Fruit fly (Drosophila melanogaster) whole organism, embryonic: ENCODE results near the gene CG6178.

Experiments used
- Aef1 ChIP-seq: fragments of 200-800 bp; sonication (Bioruptor generic); IDR thresholded peaks from 3 replicates; pipeline ENCODE4 v1.3.6; 2022; ENCODE audit warnings: missing biosample characterization, missing genetic modification characterization
- B-H2 ChIP-seq: fragments of 200-800 bp; sonication (Bioruptor generic); optimal IDR thresholded peaks from 2 replicates; lab custom pipeline; 2018; ENCODE audit warnings: missing biosample characterization, mild to moderate bottlenecking, missing genetic modification characterization
- CG1024 ChIP-seq: fragments of 200-800 bp; sonication (Bioruptor generic); IDR thresholded peaks from 2 replicates; pipeline ENCODE4 v1.3.6; 2022; ENCODE audit warnings: missing biosample characterization, missing genetic modification characterization
- CG10543 ChIP-seq: fragments of 200-800 bp; sonication (Bioruptor generic); optimal IDR thresholded peaks from 3 replicates; lab custom pipeline; 2017; ENCODE audit warnings: missing biosample characterization, mild to moderate bottlenecking, missing genetic modification characterization, moderate library complexity
- CG12071 ChIP-seq: fragments of 200-800 bp; sonication (Bioruptor generic); optimal IDR thresholded peaks from 3 replicates; lab custom pipeline; 2018; ENCODE audit warnings: missing biosample characterization, mild to moderate bottlenecking, missing genetic modification characterization
- CG12744 ChIP-seq: fragments of 200-800 bp; sonication (Bioruptor generic); optimal IDR thresholded peaks from 2 replicates; lab custom pipeline; 2016; ENCODE audit warnings: missing biosample characterization, missing genetic modification characterization
- CG13775 ChIP-seq: fragments of 200-800 bp; sonication (Bioruptor generic); optimal IDR thresholded peaks from 3 replicates; lab custom pipeline; 2017; ENCODE audit warnings: missing biosample characterization, mild to moderate bottlenecking, missing genetic modification characterization
- CG14860 ChIP-seq: fragments of 200-800 bp; sonication (Bioruptor generic); IDR thresholded peaks from 3 replicates; pipeline ENCODE4 v1.3.6; 2022; ENCODE audit warnings: missing biosample characterization, missing genetic modification characterization; ENCODE audit not compliant: partially characterized antibody
- CG1603 ChIP-seq: fragments of 200-800 bp; sonication (Bioruptor generic); optimal IDR thresholded peaks from 2 replicates; lab custom pipeline; 2019; ENCODE audit warnings: missing biosample characterization, mild to moderate bottlenecking, missing genetic modification characterization, moderate library complexity
- CG17328 ChIP-seq: fragments of 200-800 bp; sonication (Bioruptor generic); IDR thresholded peaks from 2 replicates; pipeline ENCODE4 v1.3.6; 2022; ENCODE audit warnings: missing biosample characterization, missing genetic modification characterization
- CG17612 ChIP-seq: fragments of 200-800 bp; sonication (Bioruptor generic); IDR thresholded peaks from 2 replicates; pipeline ENCODE4 v1.3.6; 2022; ENCODE audit warnings: missing biosample characterization, missing genetic modification characterization
- CG17912 ChIP-seq: fragments of 200-800 bp; sonication (Bioruptor generic); optimal IDR thresholded peaks from 2 replicates; lab custom pipeline; 2018; ENCODE audit warnings: missing biosample characterization, mild to moderate bottlenecking, missing genetic modification characterization
- CG1792 ChIP-seq: fragments of 200-800 bp; sonication (Bioruptor generic); optimal IDR thresholded peaks from 2 replicates; lab custom pipeline; 2016; ENCODE audit warnings: missing biosample characterization, missing genetic modification characterization
- CG2120 ChIP-seq: fragments of 200-800 bp; sonication (Bioruptor generic); optimal IDR thresholded peaks from 3 replicates; lab custom pipeline; 2016; ENCODE audit warnings: missing biosample characterization, missing genetic modification characterization
- CG30020 ChIP-seq: fragments of 200-800 bp; optimal IDR thresholded peaks from 2 replicates; lab custom pipeline; 2019; ENCODE audit warnings: missing biosample characterization, mild to moderate bottlenecking, missing genetic modification characterization, moderate library complexity
- CG31388 ChIP-seq: fragments of 200-800 bp; sonication (Bioruptor generic); optimal IDR thresholded peaks from 2 replicates; lab custom pipeline; 2016; ENCODE audit warnings: missing biosample characterization, missing genetic modification characterization
- CG4328 ChIP-seq: fragments of 200-800 bp; sonication (Bioruptor generic); optimal IDR thresholded peaks from 3 replicates; lab custom pipeline; 2017; ENCODE audit warnings: missing biosample characterization, missing genetic modification reagents, missing genetic modification characterization
- CG5180 ChIP-seq: fragments of 200-800 bp; sonication (Bioruptor generic); optimal IDR thresholded peaks from 3 replicates; lab custom pipeline; 2017; ENCODE audit warnings: missing biosample characterization, missing genetic modification characterization, mild to moderate bottlenecking, moderate library complexity, missing genetic modification reagents
- CG7556 ChIP-seq: fragments of 200-800 bp; sonication (Bioruptor generic); optimal IDR thresholded peaks from 2 replicates; lab custom pipeline; 2017; ENCODE audit warnings: missing biosample characterization, mild to moderate bottlenecking, missing genetic modification characterization
- CG8281 ChIP-seq: fragments of 200-800 bp; sonication (Bioruptor generic); optimal IDR thresholded peaks from 2 replicates; lab custom pipeline; 2018; ENCODE audit warnings: missing biosample characterization, mild to moderate bottlenecking, missing genetic modification characterization, moderate library complexity
- CG8388 ChIP-seq: fragments of 200-800 bp; sonication (Bioruptor generic); optimal IDR thresholded peaks from 2 replicates; lab custom pipeline; 2019; ENCODE audit warnings: missing biosample characterization, mild to moderate bottlenecking, missing genetic modification characterization, moderate library complexity
- CG8765 ChIP-seq: fragments of 200-800 bp; sonication (Bioruptor generic); IDR thresholded peaks from 2 replicates; pipeline ENCODE4 v1.3.6; 2022; ENCODE audit warnings: missing biosample characterization, missing genetic modification characterization
- CG8924 ChIP-seq: fragments of 200-800 bp; optimal IDR thresholded peaks from 3 replicates; lab custom pipeline; 2019; ENCODE audit warnings: missing biosample characterization, mild to moderate bottlenecking, missing genetic modification characterization, moderate library complexity
- D19B ChIP-seq: fragments of 200-800 bp; sonication (Bioruptor generic); optimal IDR thresholded peaks from 2 replicates; lab custom pipeline; 2017; ENCODE audit warnings: missing biosample characterization, mild to moderate bottlenecking, missing genetic modification characterization
- Dll ChIP-seq: fragments of 200-800 bp; sonication (Bioruptor generic); IDR thresholded peaks from 4 replicates; pipeline ENCODE4 v1.3.6; 2022; ENCODE audit warnings: missing biosample characterization, missing genetic modification characterization; ENCODE audit not compliant: partially characterized antibody
- Ets65A ChIP-seq: fragments of 200-800 bp; sonication (Bioruptor generic); peaks from one replicate; lab custom pipeline; 2016; ENCODE audit warnings: missing biosample characterization, missing genetic modification characterization
- Hmx ChIP-seq: fragments of 200-800 bp; sonication (Bioruptor generic); optimal IDR thresholded peaks from 2 replicates; lab custom pipeline; 2016; ENCODE audit warnings: missing biosample characterization, missing genetic modification characterization
- Max ChIP-seq: fragments of 200-800 bp; sonication (Bioruptor generic); optimal IDR thresholded peaks from 2 replicates; lab custom pipeline; 2016; ENCODE audit warnings: missing biosample characterization, mild to moderate bottlenecking, missing genetic modification characterization
- Med ChIP-seq: fragments of 200-800 bp; sonication (Bioruptor generic); peaks from one replicate; lab custom pipeline; 2016; ENCODE audit warnings: missing biosample characterization, missing genetic modification characterization, mild to moderate bottlenecking, inconsistent platforms, moderate library complexity
- Sox100B ChIP-seq: fragments of 200-800 bp; sonication (Bioruptor generic); optimal IDR thresholded peaks from 3 replicates; lab custom pipeline; 2018; ENCODE audit warnings: missing biosample characterization, mild to moderate bottlenecking, missing genetic modification characterization
- Ssrp ChIP-seq: fragments of 200-800 bp; sonication (Bioruptor generic); optimal IDR thresholded peaks from 2 replicates; lab custom pipeline; 2018; ENCODE audit warnings: missing biosample characterization, mild to moderate bottlenecking, missing genetic modification characterization, moderate library complexity
- ac ChIP-seq: fragments of 200-800 bp; sonication (Bioruptor generic); optimal IDR thresholded peaks from 3 replicates; lab custom pipeline; 2017; ENCODE audit warnings: missing biosample characterization, mild to moderate bottlenecking, missing genetic modification characterization
- fd102C ChIP-seq: fragments of 200-800 bp; sonication (Bioruptor generic); optimal IDR thresholded peaks from 2 replicates; lab custom pipeline; 2018; ENCODE audit warnings: missing biosample characterization, mild to moderate bottlenecking, missing genetic modification characterization, moderate library complexity
- gem ChIP-seq: fragments of 200-800 bp; sonication (Bioruptor generic); optimal IDR thresholded peaks from 2 replicates; lab custom pipeline; 2019; ENCODE audit warnings: missing biosample characterization, mild to moderate bottlenecking, missing genetic modification characterization, moderate library complexity
- hbn ChIP-seq: fragments of 200-800 bp; sonication (Bioruptor generic); IDR thresholded peaks from 2 replicates; pipeline ENCODE4 v1.3.6; 2022; ENCODE audit warnings: missing biosample characterization, missing genetic modification characterization; ENCODE audit not compliant: partially characterized antibody
- insv ChIP-seq, 2 experiments: fragments of 200-800 bp; sonication (Bioruptor generic); optimal IDR thresholded peaks; 3 replicates each; lab custom pipeline; 2016 to 2018; ENCODE audit warnings: missing biosample characterization in 2 of 2, missing genetic modification characterization in 2 of 2
- inv ChIP-seq: fragments of 200-800 bp; sonication (Bioruptor generic); IDR thresholded peaks from 2 replicates; pipeline ENCODE4 v1.3.6; 2022; ENCODE audit warnings: missing biosample characterization, missing genetic modification characterization; ENCODE audit not compliant: partially characterized antibody
- nmo ChIP-seq: fragments of 200-800 bp; sonication (Bioruptor generic); optimal IDR thresholded peaks from 2 replicates; lab custom pipeline; 2018; ENCODE audit warnings: missing biosample characterization, mild to moderate bottlenecking, missing genetic modification characterization, moderate library complexity
- pfk ChIP-seq: fragments of 200-800 bp; sonication (Bioruptor generic); optimal IDR thresholded peaks from 2 replicates; lab custom pipeline; 2018; ENCODE audit warnings: missing biosample characterization, mild to moderate bottlenecking, missing genetic modification characterization, moderate library complexity
- pnt ChIP-seq: fragments of 200-800 bp; sonication (Bioruptor generic); optimal IDR thresholded peaks from 3 replicates; lab custom pipeline; 2016; ENCODE audit warnings: missing biosample characterization, missing genetic modification characterization
- pzg ChIP-seq: fragments of 200-800 bp; sonication (Bioruptor generic); optimal IDR thresholded peaks from 3 replicates; lab custom pipeline; 2018; ENCODE audit warnings: missing biosample characterization, mild to moderate bottlenecking, missing genetic modification characterization, moderate library complexity
- ro ChIP-seq: fragments of 200-800 bp; sonication (Bioruptor generic); IDR thresholded peaks from 2 replicates; pipeline ENCODE4 v1.3.6; 2022; ENCODE audit warnings: missing biosample characterization, missing genetic modification characterization
- row ChIP-seq: fragments of 200-800 bp; sonication (Bioruptor generic); IDR thresholded peaks from 3 replicates; pipeline ENCODE4 v1.3.6; 2022; ENCODE audit warnings: missing biosample characterization, missing genetic modification characterization
- run ChIP-seq: fragments of 200-800 bp; sonication (Bioruptor generic); optimal IDR thresholded peaks from 3 replicates; lab custom pipeline; 2018; ENCODE audit warnings: missing biosample characterization, mild to moderate bottlenecking, missing genetic modification characterization
- salm ChIP-seq: fragments of 200-800 bp; sonication (Bioruptor generic); optimal IDR thresholded peaks from 2 replicates; lab custom pipeline; 2018; ENCODE audit warnings: missing biosample characterization, mild to moderate bottlenecking, missing genetic modification characterization
- slp2 ChIP-seq: fragments of 200-800 bp; sonication (Bioruptor generic); optimal IDR thresholded peaks from 2 replicates; lab custom pipeline; 2016; ENCODE audit warnings: missing biosample characterization, missing genetic modification characterization
- tgo ChIP-seq: fragments of 200-800 bp; sonication (Bioruptor generic); IDR thresholded peaks from 3 replicates; pipeline ENCODE4 v1.3.6; 2022; ENCODE audit warnings: missing biosample characterization, missing genetic modification characterization
- tna ChIP-seq: fragments of 200-800 bp; sonication (Bioruptor generic); IDR thresholded peaks from 2 replicates; pipeline ENCODE4 v1.3.6; 2022; ENCODE audit warnings: missing biosample characterization, missing genetic modification characterization; ENCODE audit not compliant: partially characterized antibody
- usp ChIP-seq: fragments of >200 bp; optimal IDR thresholded peaks from 2 replicates; lab custom pipeline; 2017; ENCODE audit warnings: missing biosample characterization, missing genetic modification characterization

CG6178 gene

DNA sequence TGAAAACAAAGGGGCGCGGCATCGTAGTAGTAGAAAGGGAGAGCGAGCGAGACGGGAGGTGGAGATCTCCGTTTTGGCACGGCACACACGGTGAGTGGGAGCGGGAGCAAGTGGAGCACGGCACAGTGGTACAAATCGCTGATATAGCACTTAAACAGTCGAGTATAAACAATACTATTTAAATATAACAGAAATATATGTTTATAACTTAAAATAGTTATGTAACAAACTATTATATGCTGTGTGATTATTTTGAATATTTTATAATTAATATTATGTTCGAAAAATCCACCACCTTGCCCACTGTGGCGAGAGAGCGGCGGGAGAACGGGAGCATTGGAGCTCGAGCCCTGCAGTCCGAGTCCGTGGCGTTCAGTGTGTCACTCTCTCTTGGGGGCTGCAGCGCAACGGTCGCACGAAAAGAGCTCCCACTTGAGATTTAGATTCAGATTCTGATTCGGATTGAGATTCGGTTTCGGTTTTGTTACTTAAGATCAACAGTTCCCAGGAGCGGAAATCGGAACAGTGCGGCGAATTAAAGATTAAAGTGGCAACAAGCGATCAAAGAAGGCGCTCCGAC is 11.0 kb upstream of the CG6178 start, which contains the start of gene Kal1 (continued):
- peak; percentile 94 for TF ChIP-seq CG7556 (GFP tag; lab: Kevin White, UChicago)
- TF ChIP-seq B-H2 (GFP tag; lab: Kevin White, UChicago): no peak
- TF ChIP-seq CG12744: no peak
- peak; percentile 96 for TF ChIP-seq gem
- peak; percentile 82 for TF ChIP-seq Aef1 (GFP tag; lab: Robert Waterston, UW)
- no peak for TF ChIP-seq slp2
- TF ChIP-seq CG14860 (GFP tag; lab: Robert Waterston, UW): 0 out of 3 replicates have a peak, but pooled peaks have one; percentile 40
- peak; percentile 85 for TF ChIP-seq CG5180 (GFP tag; lab: Kevin White, UChicago)
- peak; percentile 85 for TF ChIP-seq CG13775
- TF ChIP-seq CG8388 (GFP tag; lab: Kevin White, UChicago): peak; percentile 95
- TF ChIP-seq CG17912 (GFP tag; lab: Kevin White, UChicago): peak; percentile 5
- TF ChIP-seq insv (GFP tag; optimal IDR thresholded peaks at IDR 0.05; lab: Kevin White, UChicago): peak in 1 of 2 experiments; percentile 7
- TF ChIP-seq usp: no peak
- peak; percentile 44; the same call in 1 of the 2 replicates for TF ChIP-seq CG17612
- TF ChIP-seq tna (GFP tag; lab: Robert Waterston, UW): no peak
- peak; percentile 88 for TF ChIP-seq Med (GFP tag; lab: Kevin White, UChicago)
- peak; percentile 81 for TF ChIP-seq CG12071 (GFP tag; lab: Kevin White, UChicago)
- peak; percentile 94 for TF ChIP-seq salm (tag; lab: Kevin White, UChicago)
- TF ChIP-seq tgo (GFP tag; lab: Robert Waterston, UW): peak; percentile 93
- no peak for TF ChIP-seq pfk (GFP tag; lab: Kevin White, UChicago)
- TF ChIP-seq CG8924 (tag; lab: Kevin White, UChicago): peak; percentile 95
- peak; percentile 95 for TF ChIP-seq CG17328 (GFP tag; lab: Robert Waterston, UW)
- peak; percentile 89 for TF ChIP-seq CG1024 (GFP tag; lab: Robert Waterston, UW)
- TF ChIP-seq CG30020: peak; percentile 64
- TF ChIP-seq CG1792 (GFP tag; lab: Kevin White, UChicago): no peak
- peak; percentile 70 for TF ChIP-seq CG8281 (tag; lab: Kevin White, UChicago)
- peak; percentile 30 for TF ChIP-seq D19B
- TF ChIP-seq CG2120 (GFP tag; lab: Kevin White, UChicago): peak; percentile 17
- peak; percentile 58 for TF ChIP-seq CG31388 (GFP tag; lab: Kevin White, UChicago)
- TF ChIP-seq row (GFP tag; lab: Robert Waterston, UW): peak; percentile 97
- 0 out of 4 replicates have a peak, but pooled peaks have one; percentile 44 for TF ChIP-seq Dll (GFP tag; lab: Robert Waterston, UW)
- TF ChIP-seq inv: no peak
- TF ChIP-seq ac (GFP tag; lab: Kevin White, UChicago): peak; percentile 57
- no peak for TF ChIP-seq hbn
- TF ChIP-seq Max (GFP tag; lab: Kevin White, UChicago): peak; percentile 74
- TF ChIP-seq run (tag; lab: Kevin White, UChicago): peak; percentile 91
- peak; percentile 30 for TF ChIP-seq fd102C
- TF ChIP-seq Sox100B: peak; percentile 95
- 0 out of 2 replicates have a peak, but pooled peaks have one; percentile 34 for TF ChIP-seq CG8765
- TF ChIP-seq CG1603 (tag; lab: Kevin White, UChicago): peak; percentile 88
- peak; percentile 85 for TF ChIP-seq Ets65A (GFP tag; lab: Kevin White, UChicago)
- TF ChIP-seq ro (GFP tag; lab: Robert Waterston, UW): peak; percentile 78
- TF ChIP-seq CG10543 (GFP tag; lab: Kevin White, UChicago): peak; percentile 66
- no peak for TF ChIP-seq pzg (GFP tag; lab: Kevin White, UChicago)
- TF ChIP-seq nmo (GFP tag; lab: Kevin White, UChicago): peak; percentile 96
- peak; percentile 80 for TF ChIP-seq CG4328
- no peak for TF ChIP-seq pnt (GFP tag; lab: Kevin White, UChicago)
- peak; percentile 92 for TF ChIP-seq Ssrp
- TF ChIP-seq Hmx (GFP tag; lab: Kevin White, UChicago): no peak
